Worm (Caenorhabditis elegans) whole organism, L2 larva: ENCODE data around the gene clec-213.

ENCODE experiments used
- C34F6.9 ChIP-seq: fragments of 150-350 bp; optimal IDR thresholded peaks from 2 replicates; lab custom pipeline; 2014; ENCODE audit warnings: missing biosample characterization, missing genetic modification characterization
- F13H6.1 ChIP-seq: sonication (generic microtip); optimal IDR thresholded peaks from 2 replicates; lab custom pipeline; 2016; ENCODE audit warnings: missing genetic modification characterization, missing compliant biosample characterization
- R02D3.7 ChIP-seq: fragments of 150-350 bp; optimal IDR thresholded peaks from 2 replicates; lab custom pipeline; 2014; ENCODE audit warnings: missing biosample characterization, missing genetic modification characterization
- Y55F3AM.14 ChIP-seq: fragments of 200-800 bp; sonication (Bioruptor generic); optimal IDR thresholded peaks from 2 replicates; lab custom pipeline; 2018; ENCODE audit warnings: mild to moderate bottlenecking, missing genetic modification characterization, missing compliant biosample characterization
- ZK546.5 ChIP-seq: sonication (generic microtip); optimal IDR thresholded peaks from 2 replicates; lab custom pipeline; 2017; ENCODE audit warnings: missing biosample characterization, missing genetic modification characterization
- alr-1 ChIP-seq: fragments of 150-350 bp; optimal IDR thresholded peaks from 2 replicates; lab custom pipeline; 2014; ENCODE audit warnings: missing biosample characterization, missing genetic modification characterization
- aly-2 ChIP-seq: fragments of 150-350 bp; optimal IDR thresholded peaks from 2 replicates; lab custom pipeline; 2014; ENCODE audit warnings: missing biosample characterization, missing genetic modification characterization
- ama-1 ChIP-seq: fragments of 150-350 bp; optimal IDR thresholded peaks from 2 replicates; lab custom pipeline; 2018; ENCODE audit warnings: inconsistent platforms
- ceh-16 ChIP-seq: fragments of 150-350 bp; optimal IDR thresholded peaks from 2 replicates; lab custom pipeline; 2014; ENCODE audit warnings: missing biosample characterization, missing genetic modification characterization
- crh-2 ChIP-seq: sonication (generic microtip); optimal IDR thresholded peaks from 2 replicates; lab custom pipeline; 2017; ENCODE audit warnings: missing biosample characterization, missing genetic modification characterization
- elt-3 ChIP-seq: sonication (generic microtip); optimal IDR thresholded peaks from 2 replicates; lab custom pipeline; 2017; ENCODE audit warnings: missing biosample characterization, missing genetic modification characterization
- fos-1 ChIP-seq: fragments of 150-350 bp; optimal IDR thresholded peaks from 2 replicates; lab custom pipeline; 2014; ENCODE audit warnings: missing biosample characterization, missing genetic modification characterization
- gmeb-1 ChIP-seq: fragments of 150-350 bp; optimal IDR thresholded peaks from 2 replicates; lab custom pipeline; 2014; ENCODE audit warnings: missing biosample characterization, missing genetic modification characterization
- lin-39 ChIP-seq: fragments of 150-350 bp; optimal IDR thresholded peaks from 2 replicates; lab custom pipeline; 2014; ENCODE audit warnings: missing biosample characterization, missing genetic modification reagents, missing genetic modification characterization
- lsy-2 ChIP-seq, 2 experiments: fragments of 150-350 bp in 1 of 2; sonication (generic microtip) in 1 of 2; optimal IDR thresholded peaks; 2 replicates each; lab custom pipeline; 2014 to 2017; ENCODE audit warnings: missing biosample characterization in 2 of 2, missing genetic modification characterization in 2 of 2
- mab-5 ChIP-seq: fragments of 150-350 bp; optimal IDR thresholded peaks from 2 replicates; lab custom pipeline; 2014; ENCODE audit warnings: missing biosample characterization, missing genetic modification characterization
- mdl-1 ChIP-seq, 2 experiments: fragments of 150-350 bp in 1 of 2; sonication (generic microtip) in 1 of 2; optimal IDR thresholded peaks; 2 replicates each; lab custom pipeline; 2017; ENCODE audit warnings: missing biosample characterization in 2 of 2, missing genetic modification characterization in 2 of 2
- nhr-11 ChIP-seq: fragments of 150-350 bp; optimal IDR thresholded peaks from 2 replicates; lab custom pipeline; 2014; ENCODE audit warnings: missing biosample characterization, missing genetic modification characterization
- nhr-12 ChIP-seq: fragments of 150-350 bp; optimal IDR thresholded peaks from 2 replicates; lab custom pipeline; 2014; ENCODE audit warnings: missing biosample characterization, missing genetic modification characterization
- nhr-129 ChIP-seq: fragments of 150-350 bp; optimal IDR thresholded peaks from 2 replicates; lab custom pipeline; 2014; ENCODE audit warnings: missing biosample characterization, missing genetic modification characterization
- nhr-21 ChIP-seq: fragments of 150-350 bp; optimal IDR thresholded peaks from 2 replicates; lab custom pipeline; 2014; ENCODE audit warnings: missing biosample characterization, missing genetic modification characterization
- nhr-23 ChIP-seq: fragments of 150-350 bp; optimal IDR thresholded peaks from 2 replicates; lab custom pipeline; 2014; ENCODE audit warnings: missing biosample characterization, missing genetic modification reagents, missing genetic modification characterization
- nhr-6 ChIP-seq: fragments of 150-350 bp; optimal IDR thresholded peaks from 2 replicates; lab custom pipeline; 2014; ENCODE audit warnings: missing biosample characterization, missing genetic modification characterization
- peb-1 ChIP-seq: fragments of 150-350 bp; optimal IDR thresholded peaks from 2 replicates; lab custom pipeline; 2014; ENCODE audit warnings: missing biosample characterization, missing genetic modification characterization
- sem-4 ChIP-seq: fragments of 150-350 bp; optimal IDR thresholded peaks from 2 replicates; lab custom pipeline; 2014; ENCODE audit warnings: missing biosample characterization, missing genetic modification reagents, missing genetic modification characterization
- skn-1 ChIP-seq: sonication (generic microtip); optimal IDR thresholded peaks from 2 replicates; lab custom pipeline; 2017; ENCODE audit warnings: missing biosample characterization, missing genetic modification characterization
- sma-3 ChIP-seq: sonication (generic microtip); optimal IDR thresholded peaks from 2 replicates; lab custom pipeline; 2016; ENCODE audit warnings: missing genetic modification reagents, missing genetic modification characterization, missing compliant biosample characterization
- sma-9 ChIP-seq, 2 experiments: fragments of 150-350 bp in 1 of 2; sonication (generic microtip) in 1 of 2; optimal IDR thresholded peaks; 2 replicates each; lab custom pipeline; 2014 to 2016; ENCODE audit warnings: missing genetic modification characterization in 2 of 2, mild to moderate bottlenecking in 1 of 2, missing biosample characterization in 1 of 2, missing compliant biosample characterization in 1 of 2, missing genetic modification reagents in 1 of 2, moderate library complexity in 1 of 2
- snpc-4 ChIP-seq: fragments of 150-350 bp; optimal IDR thresholded peaks from 2 replicates; lab custom pipeline; 2014; ENCODE audit warnings: missing biosample characterization, missing genetic modification characterization
- unc-39 ChIP-seq: fragments of 150-350 bp; optimal IDR thresholded peaks from 2 replicates; lab custom pipeline; 2014; ENCODE audit warnings: missing biosample characterization, missing genetic modification characterization
- unc-55 ChIP-seq: fragments of 150-350 bp; sonication (generic microtip); optimal IDR thresholded peaks from 3 replicates; lab custom pipeline; 2014; ENCODE audit warnings: missing biosample characterization, missing genetic modification reagents, missing genetic modification characterization
- unc-62 ChIP-seq: fragments of 150-350 bp; optimal IDR thresholded peaks from 2 replicates; lab custom pipeline; 2014; ENCODE audit warnings: missing biosample characterization, missing genetic modification reagents, missing genetic modification characterization
- ztf-1 ChIP-seq: fragments of 200-800 bp; sonication (Bioruptor generic); conservative IDR thresholded peaks from 2 replicates; pipeline ENCODE4 v1.3.6; 2022; ENCODE audit warnings: missing genetic modification characterization, missing compliant biosample characterization
- ztf-4 ChIP-seq: fragments of 150-350 bp; optimal IDR thresholded peaks from 2 replicates; lab custom pipeline; 2014; ENCODE audit warnings: missing biosample characterization, missing genetic modification characterization

clec-213 gene

DNA sequence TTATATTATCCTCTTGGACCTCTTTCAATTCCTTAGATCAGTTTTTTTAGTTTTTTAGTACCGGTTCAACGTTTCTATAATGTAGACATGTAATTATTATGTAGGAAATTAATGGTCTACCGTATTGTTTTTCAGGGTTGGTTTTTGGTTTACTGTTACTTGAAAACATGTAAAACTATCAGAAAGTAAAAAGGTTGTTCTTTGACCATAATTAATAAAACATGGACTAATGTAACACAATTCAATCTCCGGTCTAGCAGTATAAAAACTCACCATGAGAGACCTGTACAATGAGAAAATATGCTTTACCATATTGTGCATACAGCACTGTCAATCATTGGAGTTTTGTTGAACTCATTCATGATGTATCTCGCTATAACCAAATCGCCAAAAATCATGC, 30.5 kb downstream of the clec-213 start, which contains the start of gene srd-29:
srd-29 (plus strand) TSS at position 301 of the 400 bp plus-strand sequence.
- TF ChIP-seq lsy-2 (tag; optimal IDR thresholded peaks at IDR 0.05; lab: Kevin White, UChicago): no peak
- TF ChIP-seq crh-2 (tag; lab: Kevin White, UChicago): no peak
- TF ChIP-seq sma-9 (GFP tag; optimal IDR thresholded peaks at IDR 0.05; lab: Kevin White, UChicago): no peak
- TF ChIP-seq sma-9 (tag; optimal IDR thresholded peaks at IDR 0.05; lab: Kevin White, UChicago): no peak
- no peak for TF ChIP-seq Y55F3AM.14
- no peak for TF ChIP-seq nhr-129 (tag; lab: Kevin White, UChicago)
- no peak for TF ChIP-seq ZK546.5 (tag; lab: Kevin White, UChicago)
- TF ChIP-seq skn-1: no peak
- TF ChIP-seq fos-1: no peak
- no peak for TF ChIP-seq gmeb-1

DNA sequence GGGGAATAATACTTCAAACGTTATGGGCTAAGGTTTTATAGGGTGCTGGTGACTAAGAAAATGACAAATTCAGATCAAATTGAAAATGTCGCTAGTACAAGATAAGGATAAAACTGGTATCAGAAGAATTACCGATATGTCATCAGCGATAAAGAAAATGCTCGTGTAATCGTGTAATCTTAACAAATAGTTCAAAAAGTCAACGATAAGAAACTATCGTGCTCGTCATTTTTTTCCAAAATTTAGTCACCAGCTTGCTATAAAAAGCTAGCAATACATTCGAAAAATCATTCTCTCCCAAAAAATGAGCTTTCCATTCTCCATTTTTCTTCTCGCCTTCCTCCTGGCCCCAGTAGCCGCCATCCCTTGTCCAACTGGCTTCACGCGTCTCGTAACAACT, 32.8 kb downstream of the clec-213 start, which contains the start of gene clec-45:
clec-45 (plus strand) TSS at position 301 of the 400 bp plus-strand sequence.
- no peak for TF ChIP-seq mab-5 (tag; lab: Kevin White, UChicago)
- no peak for TF ChIP-seq sem-4 (tag; lab: Kevin White, UChicago)
- no peak for TF ChIP-seq skn-1
- no peak for TF ChIP-seq unc-55 (GFP tag; lab: Kevin White, UChicago)
- TF ChIP-seq nhr-12 (tag; lab: Kevin White, UChicago): no peak
- no peak for TF ChIP-seq ztf-1
- no peak for TF ChIP-seq alr-1 (tag; lab: Kevin White, UChicago)
- TF ChIP-seq lin-39 (tag; lab: Kevin White, UChicago): no peak
- no peak for TF ChIP-seq nhr-129 (tag; lab: Kevin White, UChicago)
- no peak for TF ChIP-seq Y55F3AM.14
- no peak for TF ChIP-seq ZK546.5 (tag; lab: Kevin White, UChicago)
- no peak for TF ChIP-seq ztf-4

DNA sequence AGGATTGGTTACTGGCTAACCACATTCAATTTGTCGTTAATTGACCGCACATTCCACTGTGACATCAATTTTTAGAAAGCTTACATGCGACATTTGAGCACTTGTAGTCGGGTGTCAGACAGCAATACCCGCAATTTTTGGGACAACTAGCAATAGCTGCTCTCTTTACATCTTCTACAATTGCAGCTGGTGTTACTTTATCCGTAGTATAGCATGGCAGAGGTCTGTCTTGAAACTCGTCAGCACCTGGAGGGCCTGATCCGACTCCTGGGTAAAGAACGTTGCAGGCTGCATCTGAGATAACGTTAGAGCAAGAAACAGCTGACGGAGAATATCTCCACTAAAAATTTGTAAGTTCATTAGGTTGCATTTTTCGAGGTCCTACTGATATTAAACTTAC, 34.4 kb downstream of the clec-213 start:
- TF ChIP-seq mdl-1 (tag; optimal IDR thresholded peaks at IDR 0.05; lab: Kevin White, UChicago) (no peak), nhr-12 (tag; lab: Kevin White, UChicago) (no peak), C34F6.9 (tag; lab: Kevin White, UChicago) (no peak), mab-5 (tag; lab: Kevin White, UChicago) (no peak), peb-1 (tag; lab: Kevin White, UChicago) (no peak), unc-39 (tag; lab: Kevin White, UChicago) (no peak), F13H6.1 (tag; lab: Kevin White, UChicago) (no peak), alr-1 (tag; lab: Kevin White, UChicago) (no peak), unc-62 (no peak), ama-1 (no peak), nhr-23 (tag; lab: Kevin White, UChicago) (no peak), ztf-4 (no peak), aly-2 (tag; lab: Kevin White, UChicago) (no peak), sem-4 (tag; lab: Kevin White, UChicago) (no peak), ztf-1 (no peak), nhr-21 (no peak), nhr-6 (tag; lab: Kevin White, UChicago) (no peak), elt-3 (no peak)

DNA sequence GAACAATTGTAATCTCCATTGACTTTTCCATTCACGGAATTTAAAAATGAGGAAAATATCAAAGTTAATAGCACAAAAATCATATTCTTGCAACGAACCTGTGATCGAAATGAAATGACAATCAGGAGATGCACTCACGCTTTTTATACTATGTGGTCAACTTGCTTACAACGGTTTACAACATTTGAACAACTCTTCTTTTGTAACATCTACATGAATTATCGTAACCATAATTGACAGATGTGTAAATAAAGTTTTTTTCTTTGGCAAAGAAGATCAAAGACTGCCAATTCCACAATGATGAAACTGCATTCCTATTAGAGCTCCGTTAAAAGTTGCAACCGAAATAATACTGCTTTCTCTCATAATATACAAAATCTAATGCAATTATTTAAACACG, 34.8 kb downstream of the clec-213 start, which contains the start of gene F07C4.10:
F07C4.10 (minus strand) TSS at position 101 of the 400 bp plus-strand sequence.
- TF ChIP-seq F13H6.1 (tag; lab: Kevin White, UChicago) (no peak), nhr-12 (tag; lab: Kevin White, UChicago) (no peak), unc-55 (GFP tag; lab: Kevin White, UChicago) (no peak), ceh-16 (tag; lab: Kevin White, UChicago) (no peak), snpc-4 (no peak), R02D3.7 (tag; lab: Kevin White, UChicago) (no peak), unc-39 (tag; lab: Kevin White, UChicago) (no peak), mdl-1 (tag; optimal IDR thresholded peaks at IDR 0.05; lab: Kevin White, UChicago) (no peak), nhr-6 (tag; lab: Kevin White, UChicago) (no peak), ZK546.5 (tag; lab: Kevin White, UChicago) (no peak), sma-9 (GFP tag; optimal IDR thresholded peaks at IDR 0.05; lab: Kevin White, UChicago) (no peak), sma-9 (tag; optimal IDR thresholded peaks at IDR 0.05; lab: Kevin White, UChicago) (no peak), sma-3 (GFP tag; lab: Kevin White, UChicago) (no peak), mab-5 (tag; lab: Kevin White, UChicago) (no peak), nhr-11 (tag; lab: Kevin White, UChicago) (no peak), gmeb-1 (no peak)
- TF ChIP-seq, all 48 proteins: peak for 0
